Fruit fly (Drosophila melanogaster) S2 (cell line): ENCODE measurements around the gene pinta.

Source experiments
- CG8478 ChIP-seq: fragments of >200 bp; optimal IDR thresholded peaks from 2 replicates; lab custom pipeline; 2018
- CTCF ChIP-seq, 2 experiments: fragments of >200 bp; optimal IDR thresholded peaks; 2 replicates each; lab custom pipeline; 2018

dm6 chr3R:22379942-22380341, 44.8 kb downstream of the pinta start, which contains the start of gene CG34149:
- TF ChIP-seq CG8478 (lab: Kevin White, UChicago) (no peak), CTCF (optimal IDR thresholded peaks at IDR 0.05; lab: Kevin White, UChicago) (no peak)
